Worm (Caenorhabditis elegans): ENCODE measurements around the gene lsm-7.

DNA sequence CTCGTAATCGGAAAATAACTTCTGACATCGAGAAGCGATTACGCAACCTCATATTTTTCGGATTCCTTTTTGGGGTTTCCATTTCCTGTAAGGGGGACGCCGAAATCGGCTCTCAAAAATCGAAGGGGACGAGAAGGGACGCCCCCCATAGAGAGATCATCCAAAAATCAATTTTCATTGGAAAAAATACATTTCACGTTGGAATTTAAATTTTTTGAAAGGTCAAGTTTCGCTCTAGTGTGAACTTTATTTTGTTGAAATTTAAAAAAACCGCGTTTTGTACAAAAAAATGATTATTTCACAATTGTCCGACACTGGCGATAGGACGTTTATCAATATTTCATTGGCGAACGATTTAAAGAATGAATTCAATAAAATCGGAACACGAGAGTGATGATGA lies 18.7 kb downstream of the lsm-7 start, which contains the start of gene Y69E1A.3:
- TF ChIP-seq unc-62 (GFP tag; optimal IDR thresholded peaks at IDR 0.05), result no peak
- no peak for TF ChIP-seq Y53F4B.3 (GFP tag; IDR thresholded peaks at IDR 0.05)
- TF ChIP-seq F57A8.1 (GFP tag; optimal IDR thresholded peaks at IDR 0.05), result no peak
- TF ChIP-seq K12H6.12 (tag; optimal IDR thresholded peaks at IDR 0.05), result no peak
- no peak for TF ChIP-seq Y67H2A.10 (GFP tag; conservative IDR thresholded peaks at IDR 0.05)
- no peak for TF ChIP-seq pha-4 (tag; optimal IDR thresholded peaks at IDR 0.05)

Data from whole organism, young adult.